Worm (Caenorhabditis elegans) whole organism, L4 larva: ENCODE measurements around the gene rps-14.

Experiments used
- D1046.2 ChIP-seq: fragments of 200-800 bp; sonication (Bioruptor generic); IDR thresholded peaks from 2 replicates; pipeline ENCODE4 v1.3.6; 2022; ENCODE audit warnings: missing genetic modification characterization, missing compliant biosample characterization
- F10B5.3 ChIP-seq: sonication (generic microtip); optimal IDR thresholded peaks from 2 replicates; lab custom pipeline; 2016; ENCODE audit warnings: mild to moderate bottlenecking, missing genetic modification characterization, missing compliant biosample characterization
- F26F4.8 ChIP-seq: fragments of 200-800 bp; sonication (Bioruptor generic); conservative IDR thresholded peaks from 2 replicates; pipeline ENCODE4 v1.3.6; 2022; ENCODE audit warnings: missing genetic modification characterization, missing compliant biosample characterization
- T20F7.1 ChIP-seq: fragments of 200-800 bp; sonication (Bioruptor generic); optimal IDR thresholded peaks from 2 replicates; lab custom pipeline; 2018; ENCODE audit warnings: mild to moderate bottlenecking, missing genetic modification characterization, missing compliant biosample characterization
- Y105C5A.15 ChIP-seq: fragments of 200-800 bp; sonication (Bioruptor generic); IDR thresholded peaks from 2 replicates; pipeline ENCODE4 v1.3.6; 2022; ENCODE audit warnings: missing genetic modification characterization, missing compliant biosample characterization
- ZK546.5 ChIP-seq, 2 experiments: sonication (generic microtip); optimal IDR thresholded peaks; 2 replicates each; lab custom pipeline; 2017; ENCODE audit warnings: missing biosample characterization in 2 of 2, missing genetic modification characterization in 2 of 2
- aha-1 ChIP-seq: fragments of 150-350 bp; peaks from one replicate; lab custom pipeline; 2014; ENCODE audit warnings: missing biosample characterization, missing genetic modification characterization
- aly-2 ChIP-seq: sonication (generic microtip); optimal IDR thresholded peaks from 2 replicates; lab custom pipeline; 2018; ENCODE audit warnings: missing biosample characterization, missing genetic modification characterization
- ceh-28 ChIP-seq: fragments of 150-350 bp; optimal IDR thresholded peaks from 2 replicates; lab custom pipeline; 2014; ENCODE audit warnings: missing biosample characterization, missing genetic modification reagents, missing genetic modification characterization
- ceh-82 ChIP-seq: sonication (generic microtip); optimal IDR thresholded peaks from 2 replicates; lab custom pipeline; 2017; ENCODE audit warnings: missing biosample characterization, missing genetic modification characterization
- ces-1 ChIP-seq: fragments of 150-350 bp; sonication (generic microtip); optimal IDR thresholded peaks from 4 replicates; lab custom pipeline; 2014; ENCODE audit warnings: missing biosample characterization, missing genetic modification reagents, missing genetic modification characterization
- ctbp-1 ChIP-seq: fragments of 200-800 bp; sonication (Bioruptor generic); IDR thresholded peaks from 2 replicates; pipeline ENCODE4 v1.3.6; 2022; ENCODE audit warnings: missing genetic modification reagents, missing genetic modification characterization, missing compliant biosample characterization
- daf-12 ChIP-seq: fragments of 150-350 bp; optimal IDR thresholded peaks from 2 replicates; lab custom pipeline; 2014; ENCODE audit warnings: missing biosample characterization, missing genetic modification reagents, missing genetic modification characterization
- daf-19 ChIP-seq: fragments of 200-800 bp; sonication (Bioruptor generic); conservative IDR thresholded peaks from 2 replicates; pipeline ENCODE4 v1.3.6; 2022; ENCODE audit warnings: missing genetic modification characterization, missing compliant biosample characterization
- daf-8 ChIP-seq: fragments of 200-800 bp; sonication (Bioruptor generic); IDR thresholded peaks from 2 replicates; pipeline ENCODE4 v1.3.6; 2022; ENCODE audit warnings: missing genetic modification characterization, missing compliant biosample characterization
- dmd-9 ChIP-seq: fragments of 200-800 bp; sonication (Bioruptor generic); IDR thresholded peaks from 2 replicates; pipeline ENCODE4 v1.3.6; 2022; ENCODE audit warnings: missing genetic modification reagents, missing genetic modification characterization, missing compliant biosample characterization
- dve-1 ChIP-seq: sonication (generic microtip); optimal IDR thresholded peaks from 2 replicates; lab custom pipeline; 2017; ENCODE audit warnings: antibody characterized with exemption, mild to moderate bottlenecking, missing genetic modification characterization, missing compliant biosample characterization; ENCODE audit not compliant: insufficient read depth
- egl-27 ChIP-seq: sonication (generic microtip); optimal IDR thresholded peaks from 3 replicates; lab custom pipeline; 2017; ENCODE audit warnings: missing biosample characterization, missing genetic modification reagents, missing genetic modification characterization
- egl-43 ChIP-seq: fragments of 200-800 bp; sonication (Bioruptor generic); IDR thresholded peaks from 2 replicates; pipeline ENCODE4 v1.3.6; 2022; ENCODE audit warnings: missing genetic modification reagents, missing genetic modification characterization, missing compliant biosample characterization
- fkh-10 ChIP-seq: fragments of 150-350 bp; optimal IDR thresholded peaks from 2 replicates; lab custom pipeline; 2014; ENCODE audit warnings: missing biosample characterization, missing genetic modification reagents, missing genetic modification characterization
- fos-1 ChIP-seq: fragments of 150-350 bp; optimal IDR thresholded peaks from 2 replicates; lab custom pipeline; 2014; ENCODE audit warnings: missing biosample characterization, missing genetic modification characterization
- hif-1 ChIP-seq, 2 experiments: sonication (generic microtip); optimal IDR thresholded peaks; 2 replicates each; lab custom pipeline; 2016 to 2017; ENCODE audit warnings: missing compliant biosample characterization in 2 of 2, missing genetic modification characterization in 2 of 2, missing genetic modification reagents in 2 of 2, missing genotype in 2 of 2, mild to moderate bottlenecking in 1 of 2
- hmg-1.1 ChIP-seq: fragments of 200-800 bp; sonication (Bioruptor generic); IDR thresholded peaks from 2 replicates; pipeline ENCODE4 v1.3.6; 2022; ENCODE audit warnings: missing genetic modification reagents, missing genetic modification characterization, missing compliant biosample characterization
- jun-1 ChIP-seq: fragments of 150-350 bp; optimal IDR thresholded peaks from 2 replicates; lab custom pipeline; 2014; ENCODE audit warnings: missing biosample characterization, missing genetic modification reagents, missing genetic modification characterization
- lin-15B ChIP-seq: fragments of 150-350 bp; sonication (generic microtip); optimal IDR thresholded peaks from 3 replicates; lab custom pipeline; 2014; ENCODE audit warnings: missing biosample characterization, missing genetic modification characterization
- lin-29 ChIP-seq: fragments of 200-800 bp; sonication (Bioruptor generic); IDR thresholded peaks from 2 replicates; pipeline ENCODE4 v1.3.6; 2022; ENCODE audit warnings: missing genetic modification reagents, missing genetic modification characterization, missing compliant biosample characterization
- lir-3 ChIP-seq: sonication (generic microtip); optimal IDR thresholded peaks from 2 replicates; lab custom pipeline; 2016; ENCODE audit warnings: mild to moderate bottlenecking, missing genetic modification characterization, missing compliant biosample characterization
- lsy-2 ChIP-seq, 2 experiments: fragments of 150-350 bp in 1 of 2; sonication (generic microtip) in 1 of 2; optimal IDR thresholded peaks; 2 replicates each; lab custom pipeline; 2014 to 2017; ENCODE audit warnings: missing biosample characterization in 2 of 2, missing genetic modification characterization in 2 of 2
- madf-5 ChIP-seq, 2 experiments: fragments of 200-800 bp; sonication (Bioruptor generic); IDR thresholded peaks; 2 replicates each; pipeline ENCODE4 v1.3.6; 2022; ENCODE audit warnings: missing compliant biosample characterization in 2 of 2, missing genetic modification characterization in 2 of 2
- madf-9 ChIP-seq: fragments of 200-800 bp; sonication (Bioruptor generic); conservative IDR thresholded peaks from 2 replicates; pipeline ENCODE4 v1.3.6; 2022; ENCODE audit warnings: missing genetic modification reagents, missing genetic modification characterization, missing compliant biosample characterization
- mdl-1 ChIP-seq, 2 experiments: fragments of 150-350 bp in 1 of 2; sonication (generic microtip) in 1 of 2; optimal IDR thresholded peaks; 2 replicates each; lab custom pipeline; 2014 to 2017; ENCODE audit warnings: missing biosample characterization in 2 of 2, missing genetic modification characterization in 2 of 2
- mxl-2 ChIP-seq: fragments of 200-800 bp; sonication (Bioruptor generic); conservative IDR thresholded peaks from 2 replicates; pipeline ENCODE4 v1.3.6; 2022; ENCODE audit warnings: missing genetic modification reagents, missing genetic modification characterization, missing compliant biosample characterization
- mxl-3 ChIP-seq: fragments of 200-800 bp; sonication (Bioruptor generic); optimal IDR thresholded peaks from 2 replicates; lab custom pipeline; 2018; ENCODE audit warnings: mild to moderate bottlenecking, missing genetic modification characterization, missing compliant biosample characterization
- nhr-10 ChIP-seq: fragments of 150-350 bp; optimal IDR thresholded peaks from 2 replicates; lab custom pipeline; 2014; ENCODE audit warnings: missing biosample characterization, missing genetic modification characterization
- nhr-102 ChIP-seq: sonication (generic microtip); optimal IDR thresholded peaks from 2 replicates; lab custom pipeline; 2016; ENCODE audit warnings: mild to moderate bottlenecking, missing genetic modification characterization, moderate library complexity, missing compliant biosample characterization
- nhr-11 ChIP-seq: fragments of 150-350 bp; optimal IDR thresholded peaks from 2 replicates; lab custom pipeline; 2014; ENCODE audit warnings: missing biosample characterization, missing genetic modification characterization
- nhr-111 ChIP-seq: fragments of 200-800 bp; sonication (Bioruptor generic); optimal IDR thresholded peaks from 2 replicates; lab custom pipeline; 2018; ENCODE audit warnings: mild to moderate bottlenecking, missing genetic modification characterization, missing compliant biosample characterization
- nhr-25 ChIP-seq: sonication (generic microtip); optimal IDR thresholded peaks from 2 replicates; lab custom pipeline; 2017; ENCODE audit warnings: missing genetic modification characterization, mild to moderate bottlenecking, missing compliant biosample characterization, antibody characterized with exemption, moderate library complexity, borderline replicate concordance; ENCODE audit not compliant: insufficient read depth
- nhr-28 ChIP-seq: fragments of 150-350 bp; optimal IDR thresholded peaks from 2 replicates; lab custom pipeline; 2014; ENCODE audit warnings: missing biosample characterization, missing genetic modification characterization
- nhr-48 ChIP-seq: sonication (generic microtip); optimal IDR thresholded peaks from 2 replicates; lab custom pipeline; 2016; ENCODE audit warnings: mild to moderate bottlenecking, missing genetic modification characterization, missing compliant biosample characterization
- nhr-77 ChIP-seq: fragments of 150-350 bp; optimal IDR thresholded peaks from 2 replicates; lab custom pipeline; 2014; ENCODE audit warnings: missing biosample characterization, missing genetic modification characterization
- skn-1 ChIP-seq: fragments of 150-350 bp; optimal IDR thresholded peaks from 2 replicates; lab custom pipeline; 2014; ENCODE audit warnings: missing biosample characterization, missing genetic modification characterization
- snpc-4 ChIP-seq: fragments of 150-350 bp; optimal IDR thresholded peaks from 2 replicates; lab custom pipeline; 2014; ENCODE audit warnings: missing biosample characterization, missing genetic modification characterization
- spr-3 ChIP-seq: fragments of 200-800 bp; sonication (Bioruptor generic); optimal IDR thresholded peaks from 2 replicates; lab custom pipeline; 2018; ENCODE audit warnings: mild to moderate bottlenecking, missing genetic modification characterization, missing compliant biosample characterization
- tag-97 ChIP-seq: fragments of 200-800 bp; sonication (Bioruptor generic); IDR thresholded peaks from 2 replicates; pipeline ENCODE4 v1.3.6; 2022; ENCODE audit warnings: missing genetic modification characterization, missing compliant biosample characterization
- unc-130 ChIP-seq: sonication (generic microtip); optimal IDR thresholded peaks from 2 replicates; lab custom pipeline; 2016; ENCODE audit warnings: missing genetic modification reagents, missing genetic modification characterization, missing compliant biosample characterization
- unc-62 ChIP-seq, 3 experiments: fragments of 150-350 bp in 1 of 3; sonication (generic microtip); optimal IDR thresholded peaks in 2 of 3; peaks in 1 of 3; 1 replicate in 1 of 3; 2 replicates in 2 of 3; lab custom pipeline; 2014 to 2017; ENCODE audit warnings: missing biosample characterization in 3 of 3, missing genetic modification characterization in 3 of 3, missing genetic modification reagents in 3 of 3, missing genotype in 1 of 3
- vab-7 ChIP-seq: fragments of 200-800 bp; sonication (Bioruptor generic); IDR thresholded peaks from 2 replicates; pipeline ENCODE4 v1.3.6; 2022; ENCODE audit warnings: missing genetic modification reagents, missing genetic modification characterization, missing compliant biosample characterization
- zfp-3 ChIP-seq: fragments of 200-800 bp; sonication (Bioruptor generic); conservative IDR thresholded peaks from 2 replicates; pipeline ENCODE4 v1.3.6; 2022; ENCODE audit warnings: missing genetic modification reagents, missing genetic modification characterization, missing compliant biosample characterization

The rps-14 gene

ce11 chrIII:7166664-7167567 is 12.5 kb downstream of the rps-14 start:
- TF ChIP-seq lin-15B (tag; lab: Kevin White, UChicago) = no peak
- no peak for TF ChIP-seq nhr-111 (GFP tag; lab: Kevin White, UChicago)
- peak in 1 of 2 experiments; percentile 41 for TF ChIP-seq mdl-1 (tag; optimal IDR thresholded peaks at IDR 0.05; lab: Kevin White, UChicago)
- no peak for TF ChIP-seq unc-62 (GFP tag; optimal IDR thresholded peaks at IDR 0.05 in 1 of 2; lab: Kevin White, UChicago)
- no peak for TF ChIP-seq unc-62 (tag; optimal IDR thresholded peaks at IDR 0.05; lab: Kevin White, UChicago)
- no peak for TF ChIP-seq zfp-3
- TF ChIP-seq F26F4.8 (GFP tag; lab: Robert Waterston, UW) = no peak
- peak in 1 of 2 experiments; percentile 57 for TF ChIP-seq lsy-2 (tag; optimal IDR thresholded peaks at IDR 0.05; lab: Kevin White, UChicago)
- TF ChIP-seq lir-3 = no peak
- no peak for TF ChIP-seq spr-3 (GFP tag; lab: Kevin White, UChicago)
- TF ChIP-seq lin-29 (GFP tag; lab: Robert Waterston, UW) = no peak
- TF ChIP-seq nhr-25 (tag; lab: Kevin White, UChicago) = no peak
- TF ChIP-seq Y105C5A.15 (GFP tag; lab: Robert Waterston, UW) = no peak
- TF ChIP-seq egl-43 = peak; percentile 61; the same call in 1 of the 2 replicates
- TF ChIP-seq hif-1 (tag; optimal IDR thresholded peaks at IDR 0.05; lab: Kevin White, UChicago) = peak in 1 of 2 experiments; percentile 20
- TF ChIP-seq ceh-28 (tag; lab: Kevin White, UChicago) = no peak
- TF ChIP-seq madf-5 (GFP tag; IDR thresholded peaks at IDR 0.05; lab: Robert Waterston, UW) = no peak
- TF ChIP-seq F10B5.3 = no peak
- TF ChIP-seq nhr-77 (tag; lab: Kevin White, UChicago) = no peak
- TF ChIP-seq tag-97 (GFP tag; lab: Robert Waterston, UW) = no peak
- no peak for TF ChIP-seq mxl-2 (GFP tag; lab: Robert Waterston, UW)
- TF ChIP-seq nhr-102 (tag; lab: Kevin White, UChicago) = no peak
- no peak for TF ChIP-seq mxl-3 (GFP tag; lab: Kevin White, UChicago)
- TF ChIP-seq vab-7 (GFP tag; lab: Robert Waterston, UW) = no peak
- TF ChIP-seq hmg-1.1 (GFP tag; lab: Robert Waterston, UW) = peak; percentile 80
- TF ChIP-seq nhr-11 = no peak
- 0 out of 2 replicates have a peak, but pooled peaks have one; percentile 23 for TF ChIP-seq madf-9 (GFP tag; lab: Robert Waterston, UW)
- TF ChIP-seq fkh-10 = peak; percentile 21
- no peak for TF ChIP-seq snpc-4 (tag; lab: Kevin White, UChicago)
- TF ChIP-seq jun-1 (tag; lab: Kevin White, UChicago) = peak; percentile 2
- TF ChIP-seq daf-12 = no peak
- no peak for TF ChIP-seq aly-2 (tag; lab: Kevin White, UChicago)
- no peak for TF ChIP-seq nhr-48 (tag; lab: Kevin White, UChicago)
- TF ChIP-seq ctbp-1 (GFP tag; lab: Robert Waterston, UW) = no peak
- no peak for TF ChIP-seq unc-130 (GFP tag; lab: Kevin White, UChicago)
- no peak for TF ChIP-seq daf-19 (GFP tag; lab: Robert Waterston, UW)
- no peak for TF ChIP-seq fos-1 (tag; lab: Kevin White, UChicago)
- TF ChIP-seq nhr-28 (tag; lab: Kevin White, UChicago) = peak; percentile 69
- no peak for TF ChIP-seq aha-1 (tag; lab: Kevin White, UChicago)
- TF ChIP-seq nhr-10 (tag; lab: Kevin White, UChicago) = no peak
- no peak for TF ChIP-seq dmd-9 (GFP tag; lab: Robert Waterston, UW)
- TF ChIP-seq T20F7.1 (GFP tag; lab: Kevin White, UChicago) = peak; percentile 19
- no peak for TF ChIP-seq ZK546.5 (tag; optimal IDR thresholded peaks at IDR 0.05; lab: Kevin White, UChicago)
- TF ChIP-seq D1046.2 (GFP tag; lab: Robert Waterston, UW) = no peak
- no peak for TF ChIP-seq ceh-82 (tag; lab: Kevin White, UChicago)
- TF ChIP-seq ces-1 (GFP tag; lab: Kevin White, UChicago) = no peak
- TF ChIP-seq daf-8 = no peak
- TF ChIP-seq skn-1 = no peak
- no peak for TF ChIP-seq egl-27 (tag; lab: Kevin White, UChicago)
- TF ChIP-seq dve-1 (tag; lab: Kevin White, UChicago) = peak; percentile 12
